Worm (Caenorhabditis elegans): ENCODE data around the gene cln-3.1.
A peak's percentile ranks its signal among the peaks of the same experiment; 100 is the strongest.

Gene cln-3.1

ce11 chrV:11311013-11311472 lies 45.6 kb upstream of the cln-3.1 start, which contains the start of gene T03F7.7 (continued):
- TF ChIP-seq mxl-2 (GFP tag; conservative IDR thresholded peaks at IDR 0.05) = no peak
- TF ChIP-seq zag-1 (tag; optimal IDR thresholded peaks at IDR 0.05) = no peak
- no peak for TF ChIP-seq dpl-1 (GFP tag; optimal IDR thresholded peaks at IDR 0.05)
- no peak for TF ChIP-seq unc-62 (GFP tag; optimal IDR thresholded peaks at IDR 0.05 in 1 of 2)
- TF ChIP-seq unc-62 (tag; optimal IDR thresholded peaks at IDR 0.05) = no peak
- no peak for TF ChIP-seq nhr-6 (tag; optimal IDR thresholded peaks at IDR 0.05)
- TF ChIP-seq mxl-3 (GFP tag; optimal IDR thresholded peaks at IDR 0.05) = peak; percentile 46
- TF ChIP-seq hlh-11 (tag; optimal IDR thresholded peaks at IDR 0.05) = peak; percentile 66
- no peak for TF ChIP-seq zip-11 (GFP tag; IDR thresholded peaks at IDR 0.05)
- TF ChIP-seq nhr-28 (tag; optimal IDR thresholded peaks at IDR 0.05) = peak; percentile 85
- no peak for TF ChIP-seq lir-3 (tag; optimal IDR thresholded peaks at IDR 0.05)

- peak; percentile 22 for TF ChIP-seq hlh-30 (tag; optimal IDR thresholded peaks at IDR 0.05; ENCODE audit: insufficient read depth)
- TF ChIP-seq jun-1 (tag; optimal IDR thresholded peaks at IDR 0.05) = no peak
- TF ChIP-seq ama-1 (optimal IDR thresholded peaks at IDR 0.05) = no peak
- no peak for TF ChIP-seq snpc-1.2 (GFP tag; IDR thresholded peaks at IDR 0.05)
- no peak for TF ChIP-seq spr-3 (GFP tag; optimal IDR thresholded peaks at IDR 0.05)
- TF ChIP-seq set-16 (GFP tag; IDR thresholded peaks at IDR 0.05) = no peak
- no peak for TF ChIP-seq dpl-1 (GFP tag; optimal IDR thresholded peaks at IDR 0.05)
- TF ChIP-seq nhr-28 (tag; optimal IDR thresholded peaks at IDR 0.05) = peak; percentile 46
- TF ChIP-seq zfp-2 (tag; optimal IDR thresholded peaks at IDR 0.05) = no peak
- TF ChIP-seq Y105C5A.15 (GFP tag; IDR thresholded peaks at IDR 0.05) = no peak
- no peak for TF ChIP-seq F49E8.2 (tag; optimal IDR thresholded peaks at IDR 0.05; ENCODE audit: borderline replicate concordance)
- no peak for TF ChIP-seq R02D3.7 (tag; optimal IDR thresholded peaks at IDR 0.05)
- no peak for TF ChIP-seq aly-2 (tag; optimal IDR thresholded peaks at IDR 0.05)
- TF ChIP-seq hif-1 (tag; optimal IDR thresholded peaks at IDR 0.05) = no peak
- no peak for TF ChIP-seq madf-9 (GFP tag; conservative IDR thresholded peaks at IDR 0.05)
- TF ChIP-seq dve-1 (tag; optimal IDR thresholded peaks at IDR 0.05; ENCODE audit: insufficient read depth) = no peak
- TF ChIP-seq T26A8.4 (GFP tag; IDR thresholded peaks at IDR 0.05) = no peak
- TF ChIP-seq ztf-7 (tag; optimal IDR thresholded peaks at IDR 0.05) = no peak
- TF ChIP-seq nhr-10 (tag; optimal IDR thresholded peaks at IDR 0.05) = no peak
- TF ChIP-seq hmg-1.1 (GFP tag; IDR thresholded peaks at IDR 0.05) = no peak
- TF ChIP-seq tra-1 (GFP tag; IDR thresholded peaks at IDR 0.05) = 0 out of 2 replicates have a peak, but pooled peaks have one; percentile 20
- no peak for TF ChIP-seq nhr-48 (tag; optimal IDR thresholded peaks at IDR 0.05)
- TF ChIP-seq nhr-6 (tag; optimal IDR thresholded peaks at IDR 0.05) = no peak
- no peak for TF ChIP-seq ceh-32 (tag; optimal IDR thresholded peaks at IDR 0.05; ENCODE audit: poor library complexity)
- peak; percentile 56 for TF ChIP-seq nhr-11 (tag; optimal IDR thresholded peaks at IDR 0.05)
- peak; percentile 20 for TF ChIP-seq mxl-3 (GFP tag; optimal IDR thresholded peaks at IDR 0.05)
- no peak for TF ChIP-seq nhr-41 (GFP tag; IDR thresholded peaks at IDR 0.05)
- TF ChIP-seq ceh-20 (GFP tag; IDR thresholded peaks at IDR 0.05) = 0 out of 2 replicates have a peak, but pooled peaks have one; percentile 25
- TF ChIP-seq daf-16 (GFP tag; optimal IDR thresholded peaks at IDR 0.05) = peak in 1 of 2 experiments; percentile 58
- no peak for TF ChIP-seq daf-16 (tag; optimal IDR thresholded peaks at IDR 0.05)
- no peak for TF ChIP-seq arid-1 (GFP tag; conservative IDR thresholded peaks at IDR 0.05)
- TF ChIP-seq nhr-76 (tag; optimal IDR thresholded peaks at IDR 0.05) = no peak
- no peak for TF ChIP-seq lim-7 (GFP tag; IDR thresholded peaks at IDR 0.05)
- no peak for TF ChIP-seq F10B5.3 (tag; optimal IDR thresholded peaks at IDR 0.05)
- no peak for TF ChIP-seq lin-39 (tag; optimal IDR thresholded peaks at IDR 0.05)
- no peak for TF ChIP-seq pqm-1 (tag; optimal IDR thresholded peaks at IDR 0.05)
- no peak for TF ChIP-seq ceh-62 (tag; optimal IDR thresholded peaks at IDR 0.05)
- no peak for TF ChIP-seq mxl-2 (GFP tag; conservative IDR thresholded peaks at IDR 0.05)
- no peak for TF ChIP-seq ztf-11 (tag; optimal IDR thresholded peaks at IDR 0.05)
- no peak for TF ChIP-seq mes-2 (tag; optimal IDR thresholded peaks at IDR 0.05; ENCODE audit: poor library complexity, severe bottlenecking)
- TF ChIP-seq fos-1 (tag; optimal IDR thresholded peaks at IDR 0.05) = no peak
- peak; percentile 45; the same call in 1 of the 2 replicates for TF ChIP-seq ZK337.2 (GFP tag; IDR thresholded peaks at IDR 0.05)
- no peak for TF ChIP-seq lsy-2 (tag; optimal IDR thresholded peaks at IDR 0.05)
- TF ChIP-seq Y75B8A.6 (GFP tag; IDR thresholded peaks at IDR 0.05) = no peak
Measured at ce11 chrV:11308915-11309314, 43.5 kb upstream of the cln-3.1 start.
